Worm (Caenorhabditis elegans) whole organism, L3 larva: ENCODE results near the gene fbxa-165.
"Not testable (repeated sequence)": the region's sequence is repeated elsewhere in the genome, so short reads cannot be mapped to it uniquely, and the experiment has no call there.

ENCODE experiments used
- aly-2 ChIP-seq: fragments of 150-350 bp; optimal IDR thresholded peaks from 2 replicates; lab custom pipeline; 2014; ENCODE audit warnings: missing biosample characterization, missing genetic modification characterization
- ama-1 ChIP-seq: fragments of 150-350 bp; optimal IDR thresholded peaks from 2 replicates; lab custom pipeline; 2018
- ceh-16 ChIP-seq: sonication (generic microtip); optimal IDR thresholded peaks from 2 replicates; lab custom pipeline; 2017; ENCODE audit warnings: missing biosample characterization, missing genetic modification characterization
- ceh-28 ChIP-seq: fragments of 150-350 bp; optimal IDR thresholded peaks from 2 replicates; lab custom pipeline; 2014; ENCODE audit warnings: missing biosample characterization, missing genetic modification reagents, missing genetic modification characterization
- ceh-82 ChIP-seq: fragments of 150-350 bp; optimal IDR thresholded peaks from 2 replicates; lab custom pipeline; 2014; ENCODE audit warnings: missing biosample characterization, missing genetic modification characterization
- ceh-9 ChIP-seq: sonication (generic microtip); optimal IDR thresholded peaks from 2 replicates; lab custom pipeline; 2018; ENCODE audit warnings: missing biosample characterization, missing genetic modification characterization
- daf-12 ChIP-seq: fragments of 150-350 bp; optimal IDR thresholded peaks from 2 replicates; lab custom pipeline; 2014; ENCODE audit warnings: missing biosample characterization, missing genetic modification reagents, missing genetic modification characterization
- egl-27 ChIP-seq: sonication (generic microtip); optimal IDR thresholded peaks from 4 replicates; lab custom pipeline; 2017; ENCODE audit warnings: missing biosample characterization, missing genetic modification reagents, missing genetic modification characterization
- egl-5 ChIP-seq: fragments of 150-350 bp; optimal IDR thresholded peaks from 2 replicates; lab custom pipeline; 2017; ENCODE audit warnings: missing biosample characterization, missing genetic modification reagents, missing genetic modification characterization, inconsistent platforms
- elt-2 ChIP-seq: sonication (generic microtip); optimal IDR thresholded peaks from 2 replicates; lab custom pipeline; 2016; ENCODE audit warnings: missing genetic modification reagents, mild to moderate bottlenecking, missing genetic modification characterization, missing compliant biosample characterization
- eor-1 ChIP-seq, 2 experiments: fragments of 150-350 bp; optimal IDR thresholded peaks; 2 replicates each; lab custom pipeline; 2014 to 2018; ENCODE audit warnings: missing biosample characterization in 2 of 2, missing genetic modification characterization in 2 of 2
- fkh-10 ChIP-seq: sonication (generic microtip); optimal IDR thresholded peaks from 2 replicates; lab custom pipeline; 2017; ENCODE audit warnings: missing biosample characterization, missing genetic modification reagents, missing genetic modification characterization
- hmg-11 ChIP-seq: sonication (generic microtip); optimal IDR thresholded peaks from 2 replicates; lab custom pipeline; 2016; ENCODE audit warnings: missing genetic modification characterization, missing compliant biosample characterization
- jun-1 ChIP-seq: fragments of 150-350 bp; optimal IDR thresholded peaks from 2 replicates; lab custom pipeline; 2014; ENCODE audit warnings: missing biosample characterization, missing genetic modification reagents, missing genetic modification characterization
- lin-15B ChIP-seq: fragments of 150-350 bp; optimal IDR thresholded peaks from 2 replicates; lab custom pipeline; 2014; ENCODE audit warnings: missing biosample characterization, missing genetic modification characterization
- lin-39 ChIP-seq: fragments of 150-350 bp; optimal IDR thresholded peaks from 2 replicates; lab custom pipeline; 2018; ENCODE audit warnings: missing biosample characterization, missing genetic modification reagents, missing genetic modification characterization
- mdl-1 ChIP-seq: fragments of 150-350 bp; optimal IDR thresholded peaks from 2 replicates; lab custom pipeline; 2014; ENCODE audit warnings: missing biosample characterization, missing genetic modification characterization
- nfya-1 ChIP-seq: sonication (generic microtip); optimal IDR thresholded peaks from 2 replicates; lab custom pipeline; 2017; ENCODE audit warnings: missing genetic modification characterization, mild to moderate bottlenecking, missing compliant biosample characterization, antibody characterized with exemption, moderate library complexity; ENCODE audit not compliant: insufficient read depth
- nhr-12 ChIP-seq: fragments of 150-350 bp; optimal IDR thresholded peaks from 2 replicates; lab custom pipeline; 2014; ENCODE audit warnings: missing biosample characterization, missing genetic modification characterization
- nhr-23 ChIP-seq: fragments of 150-350 bp; optimal IDR thresholded peaks from 2 replicates; lab custom pipeline; 2014; ENCODE audit warnings: missing biosample characterization, missing genetic modification reagents, missing genetic modification characterization
- nhr-237 ChIP-seq: fragments of 150-350 bp; optimal IDR thresholded peaks from 2 replicates; lab custom pipeline; 2014; ENCODE audit warnings: missing biosample characterization, missing genetic modification characterization
- nhr-25 ChIP-seq: sonication (generic microtip); optimal IDR thresholded peaks from 2 replicates; lab custom pipeline; 2017; ENCODE audit warnings: missing biosample characterization, missing genetic modification characterization
- nhr-28 ChIP-seq: fragments of 150-350 bp; optimal IDR thresholded peaks from 2 replicates; lab custom pipeline; 2014; ENCODE audit warnings: missing biosample characterization, missing genetic modification characterization
- nhr-67 ChIP-seq: fragments of 150-350 bp; optimal IDR thresholded peaks from 2 replicates; lab custom pipeline; 2014; ENCODE audit warnings: missing biosample characterization, missing genetic modification characterization
- nhr-76 ChIP-seq: fragments of 150-350 bp; sonication (generic microtip); optimal IDR thresholded peaks from 5 replicates; lab custom pipeline; 2014; ENCODE audit warnings: missing biosample characterization, missing genetic modification characterization
- pha-4 ChIP-seq: fragments of 150-350 bp; optimal IDR thresholded peaks from 2 replicates; lab custom pipeline; 2014; ENCODE audit warnings: missing biosample characterization, missing genetic modification reagents, missing genetic modification characterization
- pqm-1 ChIP-seq: fragments of 150-350 bp; optimal IDR thresholded peaks from 2 replicates; lab custom pipeline; 2017; ENCODE audit warnings: missing biosample characterization, missing genetic modification characterization, inconsistent platforms
- skn-1 ChIP-seq: fragments of 150-350 bp; optimal IDR thresholded peaks from 2 replicates; lab custom pipeline; 2014; ENCODE audit warnings: missing biosample characterization, missing genetic modification characterization
- tbx-2 ChIP-seq: sonication (generic microtip); optimal IDR thresholded peaks from 2 replicates; lab custom pipeline; 2016; ENCODE audit warnings: mild to moderate bottlenecking, missing genetic modification characterization, missing compliant biosample characterization
- unc-39 ChIP-seq: sonication (generic microtip); optimal IDR thresholded peaks from 4 replicates; lab custom pipeline; 2017; ENCODE audit warnings: missing biosample characterization, missing genetic modification characterization
- ztf-11 ChIP-seq: fragments of 150-350 bp; optimal IDR thresholded peaks from 2 replicates; lab custom pipeline; 2014; ENCODE audit warnings: missing biosample characterization, missing genetic modification characterization
- ztf-4 ChIP-seq: fragments of 150-350 bp; optimal IDR thresholded peaks from 2 replicates; lab custom pipeline; 2014; ENCODE audit warnings: missing biosample characterization, missing genetic modification characterization

Gene fbxa-165

ce11 chrII:1633490-1633889 is 17.2 kb upstream of the fbxa-165 start, which contains the start of gene C08E3.1:
C08E3.1 (plus strand) TSS chrII:1633790.
- TF ChIP-seq aly-2, lin-39, nhr-67 (tag; lab: Kevin White, UChicago): not testable (repeated sequence)
- TF ChIP-seq, all 47 proteins: peak for 0; not testable (repeated sequence) for 47

- TF ChIP-seq nhr-67, ztf-4, nfya-1 (tag; lab: Kevin White, UChicago): not testable (repeated sequence)
These were observed 15.9 kb upstream of the fbxa-165 start, which contains the start of gene C08E3.13 for ce11 chrII:1632216-1632615. C08E3.13 (minus strand) TSS chrII:1632316.

ce11 chrII:1627783-1628182 is 11.5 kb upstream of the fbxa-165 start, which contains the start of gene C08E3.15:
C08E3.15 (minus strand) TSS chrII:1627883.
- TF ChIP-seq tbx-2 (tag; lab: Kevin White, UChicago); skn-1 (tag; lab: Kevin White, UChicago); ztf-11: not testable (repeated sequence)

- TF ChIP-seq nhr-237 (tag; lab: Kevin White, UChicago) = no peak
- no peak for TF ChIP-seq egl-27 (tag; lab: Kevin White, UChicago)
- no peak for TF ChIP-seq skn-1 (tag; lab: Kevin White, UChicago)
- TF ChIP-seq ceh-28 = no peak
- TF ChIP-seq hmg-11 (tag; lab: Kevin White, UChicago) = no peak
- no peak for TF ChIP-seq ceh-16 (tag; lab: Kevin White, UChicago)
- TF ChIP-seq nhr-28 (tag; lab: Kevin White, UChicago) = no peak
- TF ChIP-seq ztf-4 (tag; lab: Kevin White, UChicago) = no peak
- TF ChIP-seq elt-2 = no peak
- no peak for TF ChIP-seq aly-2 (tag; lab: Kevin White, UChicago)
- no peak for TF ChIP-seq fkh-10 (GFP tag; lab: Kevin White, UChicago)
- TF ChIP-seq ama-1 (lab: Kevin White, UChicago) = no peak
- TF ChIP-seq nhr-67 (tag; lab: Kevin White, UChicago) = no peak
- no peak for TF ChIP-seq nhr-25 (tag; lab: Kevin White, UChicago)
- TF ChIP-seq tbx-2 (tag; lab: Kevin White, UChicago) = no peak
- TF ChIP-seq nhr-23 (tag; lab: Kevin White, UChicago) = no peak
These were observed 9.4 kb upstream of the fbxa-165 start, which contains the start of gene C08E3.14 for ce11 chrII:1625666-1626065. C08E3.14 (plus strand) TSS chrII:1625966.

ce11 chrII:1624572-1624971 is 8.3 kb upstream of the fbxa-165 start, which contains the start of gene fbxa-160:
fbxa-160 (minus strand) TSS chrII:1624672.
- TF ChIP-seq ztf-11 (no peak), nhr-25 (tag; lab: Kevin White, UChicago) (no peak), pha-4 (tag; lab: Kevin White, UChicago) (no peak), ceh-9 (tag; lab: Kevin White, UChicago) (no peak), ama-1 (lab: Kevin White, UChicago) (no peak), elt-2 (no peak), jun-1 (tag; lab: Kevin White, UChicago) (no peak), ceh-82 (tag; lab: Kevin White, UChicago) (no peak), egl-5 (tag; lab: Kevin White, UChicago) (no peak), mdl-1 (no peak), nhr-12 (tag; lab: Kevin White, UChicago) (no peak), unc-39 (no peak), nfya-1 (tag; lab: Kevin White, UChicago) (no peak), daf-12 (no peak), skn-1 (tag; lab: Kevin White, UChicago) (no peak), lin-15B (tag; lab: Kevin White, UChicago) (no peak)
- TF ChIP-seq, all 47 proteins: peak for 0

ce11 chrII:1621795-1622194 is 5.5 kb upstream of the fbxa-165 start:
- no peak for TF ChIP-seq hmg-11 (tag; lab: Kevin White, UChicago)
- TF ChIP-seq pqm-1 = peak; percentile 84
- TF ChIP-seq ama-1 (lab: Kevin White, UChicago) = no peak
- TF ChIP-seq nhr-76 (tag; lab: Kevin White, UChicago) = no peak
- peak; percentile 93 for TF ChIP-seq elt-2
- no peak for TF ChIP-seq ceh-16 (tag; lab: Kevin White, UChicago)
- TF ChIP-seq pha-4 (tag; lab: Kevin White, UChicago) = peak; percentile 65
- peak; percentile 67 for TF ChIP-seq jun-1 (tag; lab: Kevin White, UChicago)
- TF ChIP-seq egl-27 (tag; lab: Kevin White, UChicago) = no peak
- no peak for TF ChIP-seq daf-12
- TF ChIP-seq eor-1 (tag; optimal IDR thresholded peaks at IDR 0.05; lab: Kevin White, UChicago) = no peak
